Worm (Caenorhabditis elegans): ENCODE data around the gene spc-1.

spc-1 gene

DNA sequence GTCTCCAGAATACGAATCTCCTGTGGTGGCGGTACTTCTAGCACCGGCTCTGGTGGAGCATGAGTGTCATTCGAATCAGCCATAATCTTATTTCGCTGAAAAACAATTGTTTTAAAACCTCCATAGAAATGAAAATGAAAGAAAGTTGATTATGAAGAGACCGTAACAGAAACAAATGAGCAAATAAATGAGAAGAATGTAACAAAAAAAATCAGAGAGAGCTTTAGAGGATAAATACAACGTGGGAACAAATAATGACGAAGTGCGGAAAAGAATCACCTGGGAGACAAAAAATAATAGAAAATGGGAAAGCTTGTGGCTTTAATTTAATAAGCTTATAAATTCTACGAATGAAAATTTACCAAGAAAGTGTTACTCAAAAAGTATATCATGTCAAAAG is at the start of gene spc-1:
Gene spc-1 (minus strand): TSS at position 101 of the 400 bp plus-strand sequence.
- no peak for TF ChIP-seq elt-1 (tag; optimal IDR thresholded peaks at IDR 0.05; ENCODE audit: borderline replicate concordance, insufficient read depth)
- no peak for TF ChIP-seq nhr-76 (tag; optimal IDR thresholded peaks at IDR 0.05)
- TF ChIP-seq tbx-8 (GFP tag; optimal IDR thresholded peaks at IDR 0.05), result no peak
- no peak for TF ChIP-seq unc-120 (tag; optimal IDR thresholded peaks at IDR 0.05; ENCODE audit: poor library complexity, severe bottlenecking)

DNA sequence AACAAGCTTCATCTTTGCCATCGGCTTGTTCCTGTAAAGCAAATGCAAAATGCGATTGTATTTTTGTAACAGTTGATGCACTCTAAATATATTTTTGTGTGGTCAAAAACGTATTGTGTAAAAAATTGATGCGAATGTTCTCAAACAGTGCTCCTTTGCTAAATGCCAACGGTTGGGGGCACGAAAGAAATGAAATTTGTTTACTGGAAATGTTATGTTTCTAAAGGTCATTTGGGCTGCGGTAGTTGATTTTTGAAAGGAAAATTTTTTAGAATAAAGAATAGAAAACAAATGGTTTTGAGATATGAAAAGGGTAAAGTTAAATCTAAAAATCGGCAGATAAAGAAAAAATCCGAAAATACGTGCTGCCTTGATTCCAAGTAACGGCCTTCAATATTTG is 43.6 kb upstream of the spc-1 start, which contains the start of gene C15C7.6:
Gene C15C7.6 (minus strand): TSS at position 101 of the 400 bp plus-strand sequence.
- no peak for TF ChIP-seq lin-13 (tag; optimal IDR thresholded peaks at IDR 0.05)
- no peak for TF ChIP-seq sem-2 (GFP tag; optimal IDR thresholded peaks at IDR 0.05)
- TF ChIP-seq mls-2 (tag; optimal IDR thresholded peaks at IDR 0.05), result no peak
- no peak for TF ChIP-seq sptf-1 (tag; optimal IDR thresholded peaks at IDR 0.05)
- TF ChIP-seq blmp-1 (tag; optimal IDR thresholded peaks at IDR 0.05), result no peak
- TF ChIP-seq ceh-39 (tag; optimal IDR thresholded peaks at IDR 0.05), result no peak
- TF ChIP-seq tbx-8 (GFP tag; optimal IDR thresholded peaks at IDR 0.05), result no peak
- no peak for TF ChIP-seq bed-3 (GFP tag; optimal IDR thresholded peaks at IDR 0.05)
- no peak for TF ChIP-seq lsy-2 (tag; optimal IDR thresholded peaks at IDR 0.05)
- no peak for TF ChIP-seq pha-4 (tag; optimal IDR thresholded peaks at IDR 0.05)
- TF ChIP-seq nhr-2 (tag; optimal IDR thresholded peaks at IDR 0.05), result no peak
- no peak for TF ChIP-seq M03D4.4 (tag; optimal IDR thresholded peaks at IDR 0.05)
- no peak for TF ChIP-seq unc-120 (tag; optimal IDR thresholded peaks at IDR 0.05; ENCODE audit: poor library complexity, severe bottlenecking)

DNA sequence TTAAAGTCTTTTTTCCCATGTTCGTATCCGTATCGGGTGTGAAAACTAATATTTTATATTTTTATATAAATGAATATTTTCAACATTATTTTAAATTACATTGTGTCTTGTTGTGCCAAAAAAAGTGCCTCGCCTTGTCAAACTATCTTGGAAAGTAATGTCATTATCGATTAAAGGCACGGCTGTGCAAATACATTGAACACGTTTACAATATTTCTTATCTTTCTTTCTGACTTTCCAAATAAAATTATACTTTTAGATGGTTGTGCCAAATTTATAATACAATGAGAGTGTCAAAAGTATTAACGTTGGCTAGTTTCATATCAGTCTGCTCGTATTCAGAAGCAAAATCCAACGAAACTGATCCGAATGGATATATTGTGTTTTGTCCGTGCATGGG is 38.7 kb upstream of the spc-1 start, which contains the start of gene pfut-1:
Gene pfut-1 (plus strand): TSS at position 258 of the 400 bp plus-strand sequence.
- TF ChIP-seq pha-4 (tag; optimal IDR thresholded peaks at IDR 0.05) (no peak), ceh-39 (tag; optimal IDR thresholded peaks at IDR 0.05) (no peak), ham-2 (GFP tag; optimal IDR thresholded peaks at IDR 0.05) (no peak), nhr-76 (tag; optimal IDR thresholded peaks at IDR 0.05) (no peak), unc-39 (tag; optimal IDR thresholded peaks at IDR 0.05) (no peak), nhr-2 (tag; optimal IDR thresholded peaks at IDR 0.05) (no peak), flh-1 (GFP tag; optimal IDR thresholded peaks at IDR 0.05) (no peak), ztf-11 (tag; optimal IDR thresholded peaks at IDR 0.05) (no peak), zip-8 (tag; optimal IDR thresholded peaks at IDR 0.05) (no peak), cnd-1 (tag; optimal IDR thresholded peaks at IDR 0.05) (no peak), lsy-2 (tag; optimal IDR thresholded peaks at IDR 0.05) (no peak), elt-3 (tag; optimal IDR thresholded peaks at IDR 0.05) (no peak), bed-3 (GFP tag; optimal IDR thresholded peaks at IDR 0.05) (no peak), hlh-1 (tag; optimal IDR thresholded peaks at IDR 0.05) (no peak), nhr-12 (tag; optimal IDR thresholded peaks at IDR 0.05) (no peak)

- TF ChIP-seq lsy-2 (tag; optimal IDR thresholded peaks at IDR 0.05) (no peak), tbx-8 (GFP tag; optimal IDR thresholded peaks at IDR 0.05) (no peak), zip-8 (tag; optimal IDR thresholded peaks at IDR 0.05) (no peak), ceh-43 (GFP tag; optimal IDR thresholded peaks at IDR 0.05) (no peak), ces-1 (GFP tag; optimal IDR thresholded peaks at IDR 0.05) (no peak), unc-62 (GFP tag; optimal IDR thresholded peaks at IDR 0.05) (no peak), pha-4 (tag; optimal IDR thresholded peaks at IDR 0.05) (no peak), mep-1 (tag; optimal IDR thresholded peaks at IDR 0.05) (no peak), mls-2 (tag; optimal IDR thresholded peaks at IDR 0.05) (no peak), drap-1 (GFP tag; optimal IDR thresholded peaks at IDR 0.05) (no peak)
These were observed 37.2 kb upstream of the spc-1 start, which contains the start of gene syx-6 for ce11 chrX:3163972-3164575. syx-6 (plus strand) TSS chrX:3164525.

DNA sequence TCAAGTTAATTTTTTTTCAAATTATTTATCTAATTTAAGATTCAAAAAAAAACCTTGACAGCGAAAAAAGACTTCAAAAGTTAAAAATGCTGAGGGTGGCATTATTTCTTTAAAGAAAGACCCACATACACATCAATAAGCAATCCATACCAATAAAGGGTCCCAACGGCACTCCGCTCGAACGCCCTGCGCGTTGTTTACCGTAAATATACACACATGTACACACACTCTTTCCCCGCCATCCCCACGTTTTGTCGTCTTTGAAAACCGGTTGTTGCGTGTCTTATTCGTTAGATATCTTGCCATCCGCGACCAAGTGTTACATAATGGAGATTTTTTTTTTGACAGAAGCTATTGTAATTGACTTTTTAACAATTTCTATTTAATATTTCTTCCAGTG is 32.7 kb upstream of the spc-1 start, which contains the start of gene gcc-1:
Gene gcc-1 (plus strand): TSS at position 399 of the 400 bp plus-strand sequence.
- peak; percentile 25 for TF ChIP-seq mep-1 (tag; optimal IDR thresholded peaks at IDR 0.05)
- no peak for TF ChIP-seq ceh-83 (GFP tag; optimal IDR thresholded peaks at IDR 0.05)
- peak; percentile 77 for TF ChIP-seq pha-4 (tag; optimal IDR thresholded peaks at IDR 0.05)
- TF ChIP-seq nhr-2 (tag; optimal IDR thresholded peaks at IDR 0.05), result no peak
- TF ChIP-seq bed-3 (GFP tag; optimal IDR thresholded peaks at IDR 0.05), result no peak
- no peak for TF ChIP-seq lin-32 (GFP tag; optimal IDR thresholded peaks at IDR 0.05)
- peak; percentile 51 for TF ChIP-seq unc-120 (tag; optimal IDR thresholded peaks at IDR 0.05; ENCODE audit: poor library complexity, severe bottlenecking)
- no peak for TF ChIP-seq flh-1 (GFP tag; optimal IDR thresholded peaks at IDR 0.05)
- TF ChIP-seq blmp-1 (tag; optimal IDR thresholded peaks at IDR 0.05), result no peak
- TF ChIP-seq sptf-1 (tag; optimal IDR thresholded peaks at IDR 0.05), result no peak
- TF ChIP-seq drap-1 (GFP tag; optimal IDR thresholded peaks at IDR 0.05), result no peak
- TF ChIP-seq lin-13 (tag; optimal IDR thresholded peaks at IDR 0.05), result peak; percentile 2
- no peak for TF ChIP-seq ceh-39 (tag; optimal IDR thresholded peaks at IDR 0.05)
- no peak for TF ChIP-seq unc-62 (GFP tag; optimal IDR thresholded peaks at IDR 0.05)
- no peak for TF ChIP-seq nhr-12 (tag; optimal IDR thresholded peaks at IDR 0.05)
- no peak for TF ChIP-seq cnd-1 (tag; optimal IDR thresholded peaks at IDR 0.05)
- TF ChIP-seq mls-2 (tag; optimal IDR thresholded peaks at IDR 0.05), result no peak
- TF ChIP-seq ham-2 (GFP tag; optimal IDR thresholded peaks at IDR 0.05), result no peak
- TF ChIP-seq ceh-43 (GFP tag; optimal IDR thresholded peaks at IDR 0.05), result no peak
- TF ChIP-seq mab-5 (tag; optimal IDR thresholded peaks at IDR 0.05), result no peak
- TF ChIP-seq lsy-2 (tag; optimal IDR thresholded peaks at IDR 0.05), result peak; percentile 46
- TF ChIP-seq hlh-1 (tag; optimal IDR thresholded peaks at IDR 0.05), result peak; percentile 33
- no peak for TF ChIP-seq unc-39 (tag; optimal IDR thresholded peaks at IDR 0.05)
- TF ChIP-seq nhr-28 (tag; optimal IDR thresholded peaks at IDR 0.05), result no peak
- no peak for TF ChIP-seq ztf-11 (tag; optimal IDR thresholded peaks at IDR 0.05)
- TF ChIP-seq elt-1 (tag; optimal IDR thresholded peaks at IDR 0.05; ENCODE audit: borderline replicate concordance, insufficient read depth), result no peak
- no peak for TF ChIP-seq nhr-76 (tag; optimal IDR thresholded peaks at IDR 0.05)
- no peak for TF ChIP-seq elt-3 (tag; optimal IDR thresholded peaks at IDR 0.05)
- no peak for TF ChIP-seq M03D4.4 (tag; optimal IDR thresholded peaks at IDR 0.05)
- TF ChIP-seq zip-8 (tag; optimal IDR thresholded peaks at IDR 0.05), result no peak
- TF ChIP-seq sem-2 (GFP tag; optimal IDR thresholded peaks at IDR 0.05), result no peak
- TF ChIP-seq tbx-8 (GFP tag; optimal IDR thresholded peaks at IDR 0.05), result no peak
- TF ChIP-seq snpc-4 (tag; optimal IDR thresholded peaks at IDR 0.05), result no peak
- TF ChIP-seq nhr-237 (tag; optimal IDR thresholded peaks at IDR 0.05), result no peak
- peak; percentile 24 for TF ChIP-seq ces-1 (GFP tag; optimal IDR thresholded peaks at IDR 0.05)
